Fruit fly (Drosophila melanogaster): Measurements from ENCODE around the gene Flo2.

Flo2 gene

DNA sequence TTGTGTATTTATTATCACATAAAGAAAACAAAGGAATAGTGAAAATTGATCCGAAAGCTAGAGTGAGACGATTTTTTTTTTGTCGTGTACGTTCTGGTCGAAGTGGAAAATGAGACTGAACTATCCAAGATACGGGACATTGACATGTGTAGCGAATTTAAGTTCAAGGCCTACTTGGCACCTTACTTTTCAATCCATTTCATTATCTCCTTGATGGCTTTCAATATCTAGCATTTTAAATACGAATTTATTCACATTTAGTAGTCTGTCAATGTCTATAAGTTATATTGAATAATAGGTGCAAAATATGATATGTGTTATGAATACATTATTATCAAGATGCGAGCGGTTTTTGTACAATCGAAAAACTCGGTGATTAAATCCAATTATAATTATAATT lies 89.7 kb downstream of the Flo2 start, which contains the start of gene CG32591:
CG32591 (minus strand) TSS at position 101 of the 400 bp plus-strand sequence.
- TF ChIP-seq vvl (GFP tag; IDR thresholded peaks at IDR 0.05) (no peak), CG11504 (tag; optimal IDR thresholded peaks at IDR 0.05) (no peak), CG15479 (GFP tag; optimal IDR thresholded peaks at IDR 0.05) (no peak), Meics (GFP tag; optimal IDR thresholded peaks at IDR 0.05) (no peak), CG18764 (GFP tag; optimal IDR thresholded peaks at IDR 0.05) (no peak), chinmo (GFP tag; IDR thresholded peaks at IDR 0.05; ENCODE audit: partially characterized antibody) (no peak), ems (GFP tag; optimal IDR thresholded peaks at IDR 0.05) (no peak), CG15073 (GFP tag; optimal IDR thresholded peaks at IDR 0.05) (no peak), CG8290 (GFP tag; optimal IDR thresholded peaks at IDR 0.05) (no peak), CG8290 (tag; optimal IDR thresholded peaks at IDR 0.05) (no peak), inv (GFP tag; IDR thresholded peaks at IDR 0.05; ENCODE audit: partially characterized antibody) (no peak), dati (GFP tag; IDR thresholded peaks at IDR 0.05) (no peak), CrebB (tag; optimal IDR thresholded peaks at IDR 0.05) (no peak), Hand (GFP tag; optimal IDR thresholded peaks at IDR 0.05) (no peak), CG13296 (GFP tag; optimal IDR thresholded peaks at IDR 0.05) (no peak), ind (GFP tag; optimal IDR thresholded peaks at IDR 0.05) (no peak), Fer3 (tag; optimal IDR thresholded peaks at IDR 0.05) (no peak), fru (optimal IDR thresholded peaks at IDR 0.05) (no peak), bsh (GFP tag; optimal IDR thresholded peaks at IDR 0.05) (no peak), CG17829 (tag; optimal IDR thresholded peaks at IDR 0.05) (no peak)

DNA sequence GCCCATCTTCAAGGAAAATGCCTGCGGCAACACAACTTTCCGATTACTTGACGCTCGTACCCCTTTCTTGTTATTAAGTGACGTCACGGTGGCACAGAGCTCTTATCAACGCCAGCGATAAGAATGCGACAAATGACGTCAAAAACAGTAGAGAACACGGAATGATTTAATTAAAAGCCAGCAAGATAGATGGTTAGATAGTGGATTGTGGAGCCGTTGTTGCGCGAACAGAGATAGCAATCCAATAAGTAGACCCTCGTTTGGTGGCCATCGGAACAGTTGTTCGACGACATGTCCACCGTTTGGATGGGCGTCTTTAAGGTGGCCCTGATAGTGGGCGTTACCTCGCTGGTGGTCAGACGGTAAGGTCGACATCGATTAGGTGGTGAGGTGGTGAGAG lies 90.6 kb downstream of the Flo2 start:
- TF ChIP-seq corto (GFP tag; optimal IDR thresholded peaks at IDR 0.05) = no peak
- TF ChIP-seq lab (GFP tag; optimal IDR thresholded peaks at IDR 0.05) = peak; percentile 53
- TF ChIP-seq CG34376 (GFP tag; optimal IDR thresholded peaks at IDR 0.05) = peak; percentile 42
- TF ChIP-seq Med (GFP tag) = peak; percentile 52
- TF ChIP-seq CG13624 (GFP tag; optimal IDR thresholded peaks at IDR 0.05) = no peak
- peak in 1 of 2 experiments; percentile 60 for TF ChIP-seq Pdp1 (GFP tag; optimal IDR thresholded peaks at IDR 0.05)
- no peak for TF ChIP-seq CG1602 (GFP tag; optimal IDR thresholded peaks at IDR 0.05)
- TF ChIP-seq BtbVII (GFP tag; optimal IDR thresholded peaks at IDR 0.05) = peak; percentile 81
- peak; percentile 98 for TF ChIP-seq grn (GFP tag; optimal IDR thresholded peaks at IDR 0.05)
- peak; percentile 75 for TF ChIP-seq mirr (GFP tag; optimal IDR thresholded peaks at IDR 0.05)
- no peak for TF ChIP-seq Bteb2 (GFP tag; optimal IDR thresholded peaks at IDR 0.05)
- TF ChIP-seq sug (tag; optimal IDR thresholded peaks at IDR 0.05) = peak; percentile 80
- peak; percentile 60 for TF ChIP-seq Hey (tag; optimal IDR thresholded peaks at IDR 0.05)
- peak; percentile 79 for TF ChIP-seq exex (tag; optimal IDR thresholded peaks at IDR 0.05)

- TF ChIP-seq caup (GFP tag; optimal IDR thresholded peaks at IDR 0.05; ENCODE audit: severe bottlenecking) = no peak
- peak in 1 of 2 experiments; percentile 64 for TF ChIP-seq Pdp1 (GFP tag; optimal IDR thresholded peaks at IDR 0.05)
- no peak for TF ChIP-seq CG1647 (GFP tag; optimal IDR thresholded peaks at IDR 0.05)
- no peak for TF ChIP-seq pnt (GFP tag; optimal IDR thresholded peaks at IDR 0.05)
- TF ChIP-seq Deaf1 (tag; optimal IDR thresholded peaks at IDR 0.05) = no peak
These were observed 92.1 kb downstream of the Flo2 start for dm6 chrX:14931296-14931695.
